Worm (Caenorhabditis elegans): ENCODE data around the gene C18C4.7.
A peak's percentile ranks its signal among the peaks of the same experiment; 100 is the strongest.

The C18C4.7 gene

ce11 chrV:5591887-5592286 lies 24.9 kb upstream of the C18C4.7 start (continued):
- TF ChIP-seq gei-17 (GFP tag; optimal IDR thresholded peaks at IDR 0.05) (no peak), Y79H2A.3 (GFP tag; conservative IDR thresholded peaks at IDR 0.05) (no peak), unc-130 (GFP tag; optimal IDR thresholded peaks at IDR 0.05) (peak; percentile 13), atf-7 (tag; optimal IDR thresholded peaks at IDR 0.05) (peak; percentile 72), ztf-26 (tag; optimal IDR thresholded peaks at IDR 0.05) (no peak), pbrm-1 (GFP tag; IDR thresholded peaks at IDR 0.05) (peak; percentile 68), K11D2.4 (GFP tag; IDR thresholded peaks at IDR 0.05) (no peak), snpc-3.4 (tag; optimal IDR thresholded peaks at IDR 0.05) (peak; percentile 77), aptf-2 (GFP tag; conservative IDR thresholded peaks at IDR 0.05) (0 out of 2 replicates have a peak, but pooled peaks have one; percentile 10), nfya-1 (tag; optimal IDR thresholded peaks at IDR 0.05; ENCODE audit: borderline replicate concordance, insufficient read depth) (no peak), ama-1 (optimal IDR thresholded peaks at IDR 0.05) (no peak), ama-1 (GFP tag; optimal IDR thresholded peaks at IDR 0.05) (peak in 1 of 2 experiments; percentile 86), madf-10 (tag; optimal IDR thresholded peaks at IDR 0.05) (no peak), hlh-12 (tag; optimal IDR thresholded peaks at IDR 0.05) (no peak), chd-7 (tag; optimal IDR thresholded peaks at IDR 0.05) (peak; percentile 61), Y67H2A.10 (GFP tag; conservative IDR thresholded peaks at IDR 0.05) (0 out of 2 replicates have a peak, but pooled peaks have one; percentile 9), ceh-100 (GFP tag; IDR thresholded peaks at IDR 0.05) (peak; percentile 50; the same call in 1 of the 2 replicates), cebp-1 (GFP tag; IDR thresholded peaks at IDR 0.05) (no peak), cebp-1 (tag; optimal IDR thresholded peaks at IDR 0.05) (no peak), lin-35 (GFP tag; optimal IDR thresholded peaks at IDR 0.05) (no peak), lsl-1 (GFP tag; optimal IDR thresholded peaks at IDR 0.05) (peak; percentile 53), fkh-3 (tag; optimal IDR thresholded peaks at IDR 0.05) (peak; percentile 69), F22D6.2 (tag; optimal IDR thresholded peaks at IDR 0.05) (no peak), egrh-3 (GFP tag; IDR thresholded peaks at IDR 0.05) (no peak), bed-2 (GFP tag; IDR thresholded peaks at IDR 0.05) (no peak), nhr-80 (tag; optimal IDR thresholded peaks at IDR 0.05) (no peak), lsy-27 (tag; optimal IDR thresholded peaks at IDR 0.05; ENCODE audit: borderline replicate concordance, insufficient read depth) (no peak), let-526 (GFP tag; IDR thresholded peaks at IDR 0.05) (no peak), mes-4 (tag; optimal IDR thresholded peaks at IDR 0.05) (peak; percentile 41), lin-40 (tag; optimal IDR thresholded peaks at IDR 0.05) (no peak), zim-3 (tag; optimal IDR thresholded peaks at IDR 0.05) (no peak), F10E7.11 (tag; optimal IDR thresholded peaks at IDR 0.05) (peak; percentile 89), nfya-2 (GFP tag; IDR thresholded peaks at IDR 0.05) (no peak), D2030.7 (GFP tag; IDR thresholded peaks at IDR 0.05) (peak; percentile 79), tbx-9 (tag; optimal IDR thresholded peaks at IDR 0.05; ENCODE audit: borderline replicate concordance) (no peak), bed-1 (GFP tag; IDR thresholded peaks at IDR 0.05) (no peak), F39B2.1 (GFP tag; IDR thresholded peaks at IDR 0.05) (peak; percentile 80), madf-6 (GFP tag; IDR thresholded peaks at IDR 0.05) (peak; percentile 77), ztf-25 (GFP tag; IDR thresholded peaks at IDR 0.05) (peak; percentile 94), snpc-1.1 (tag; optimal IDR thresholded peaks at IDR 0.05; ENCODE audit: insufficient read depth) (peak; percentile 68), attf-6 (GFP tag; IDR thresholded peaks at IDR 0.05) (peak; percentile 76; the same call in 1 of the 2 replicates), pha-4 (tag; optimal IDR thresholded peaks at IDR 0.05) (no peak), ceh-58 (GFP tag; IDR thresholded peaks at IDR 0.05) (no peak), let-607 (tag; optimal IDR thresholded peaks at IDR 0.05) (peak in 1 of 2 experiments; percentile 24), athp-1 (tag; optimal IDR thresholded peaks at IDR 0.05) (peak; percentile 88), ztf-3 (GFP tag; optimal IDR thresholded peaks at IDR 0.05) (no peak), rec-8 (tag; optimal IDR thresholded peaks at IDR 0.05) (peak in 1 of 2 experiments; percentile 48), efl-1 (GFP tag; optimal IDR thresholded peaks at IDR 0.05) (no peak), lir-1 (GFP tag; conservative IDR thresholded peaks at IDR 0.05) (no peak)

Data from whole organism, young adult.